Worm (Caenorhabditis elegans): ENCODE results near the gene glb-29.
A peak's percentile ranks its signal among the peaks of the same experiment; 100 is the strongest.

The glb-29 gene

ce11 chrII:11963132-11963630 lies 45.7 kb upstream of the glb-29 start:
- TF ChIP-seq blmp-1 (tag; optimal IDR thresholded peaks at IDR 0.05) = no peak
- no peak for TF ChIP-seq ceh-43 (GFP tag; optimal IDR thresholded peaks at IDR 0.05)
- no peak for TF ChIP-seq ham-2 (GFP tag; optimal IDR thresholded peaks at IDR 0.05)
- no peak for TF ChIP-seq unc-120 (tag; optimal IDR thresholded peaks at IDR 0.05; ENCODE audit: poor library complexity, severe bottlenecking)
- no peak for TF ChIP-seq mab-5 (tag; optimal IDR thresholded peaks at IDR 0.05)
- TF ChIP-seq ztf-11 (tag; optimal IDR thresholded peaks at IDR 0.05) = no peak
- TF ChIP-seq ces-1 (GFP tag; optimal IDR thresholded peaks at IDR 0.05) = no peak
- TF ChIP-seq sem-2 (GFP tag; optimal IDR thresholded peaks at IDR 0.05) = no peak
- TF ChIP-seq tbx-8 (GFP tag; optimal IDR thresholded peaks at IDR 0.05) = no peak
- no peak for TF ChIP-seq nhr-28 (tag; optimal IDR thresholded peaks at IDR 0.05)
- no peak for TF ChIP-seq sptf-1 (tag; optimal IDR thresholded peaks at IDR 0.05)
- TF ChIP-seq elt-3 (tag; optimal IDR thresholded peaks at IDR 0.05) = no peak
- TF ChIP-seq unc-39 (tag; optimal IDR thresholded peaks at IDR 0.05) = no peak
- TF ChIP-seq M03D4.4 (tag; optimal IDR thresholded peaks at IDR 0.05) = no peak
- no peak for TF ChIP-seq pha-4 (tag; optimal IDR thresholded peaks at IDR 0.05)
- no peak for TF ChIP-seq cnd-1 (tag; optimal IDR thresholded peaks at IDR 0.05)
- TF ChIP-seq nhr-2 (tag; optimal IDR thresholded peaks at IDR 0.05) = no peak

ce11 chrII:11964847-11965246 lies 44.0 kb upstream of the glb-29 start:
- TF ChIP-seq mls-2 (tag; optimal IDR thresholded peaks at IDR 0.05) = no peak
- TF ChIP-seq elt-3 (tag; optimal IDR thresholded peaks at IDR 0.05) = no peak

ce11 chrII:11966602-11967001 lies 42.3 kb upstream of the glb-29 start, which contains the start of gene rab-7:
TSS of gene rab-7 (minus strand) at chrII:11966931.
- TF ChIP-seq mab-5 (tag; optimal IDR thresholded peaks at IDR 0.05) = no peak
- no peak for TF ChIP-seq lsy-2 (tag; optimal IDR thresholded peaks at IDR 0.05)
- no peak for TF ChIP-seq nhr-28 (tag; optimal IDR thresholded peaks at IDR 0.05)
- no peak for TF ChIP-seq nhr-237 (tag; optimal IDR thresholded peaks at IDR 0.05)
- TF ChIP-seq ztf-11 (tag; optimal IDR thresholded peaks at IDR 0.05) = no peak
- no peak for TF ChIP-seq cnd-1 (tag; optimal IDR thresholded peaks at IDR 0.05)
- no peak for TF ChIP-seq zip-8 (tag; optimal IDR thresholded peaks at IDR 0.05)
- no peak for TF ChIP-seq unc-62 (GFP tag; optimal IDR thresholded peaks at IDR 0.05)
- TF ChIP-seq mep-1 (tag; optimal IDR thresholded peaks at IDR 0.05) = no peak

ce11 chrII:11967507-11968127 lies 41.3 kb upstream of the glb-29 start, which contains the start of gene W03C9.5:
TSS of gene W03C9.5 (minus strand) at chrII:11967544.
- TF ChIP-seq pha-4 (tag; optimal IDR thresholded peaks at IDR 0.05) (peak; percentile 89), mab-5 (tag; optimal IDR thresholded peaks at IDR 0.05) (no peak), ceh-39 (tag; optimal IDR thresholded peaks at IDR 0.05) (peak; percentile 77), ztf-11 (tag; optimal IDR thresholded peaks at IDR 0.05) (peak; percentile 41), nhr-76 (tag; optimal IDR thresholded peaks at IDR 0.05) (no peak), flh-1 (GFP tag; optimal IDR thresholded peaks at IDR 0.05) (peak; percentile 28), sem-2 (GFP tag; optimal IDR thresholded peaks at IDR 0.05) (peak; percentile 61), nhr-237 (tag; optimal IDR thresholded peaks at IDR 0.05) (peak; percentile 96), drap-1 (GFP tag; optimal IDR thresholded peaks at IDR 0.05) (peak; percentile 87), sptf-1 (tag; optimal IDR thresholded peaks at IDR 0.05) (peak; percentile 90), ham-2 (GFP tag; optimal IDR thresholded peaks at IDR 0.05) (peak; percentile 55), mls-2 (tag; optimal IDR thresholded peaks at IDR 0.05) (peak; percentile 88), mep-1 (tag; optimal IDR thresholded peaks at IDR 0.05) (peak; percentile 86), lin-13 (tag; optimal IDR thresholded peaks at IDR 0.05) (peak; percentile 96), ces-1 (GFP tag; optimal IDR thresholded peaks at IDR 0.05) (peak; percentile 82), lin-32 (GFP tag; optimal IDR thresholded peaks at IDR 0.05) (peak; percentile 75), tbx-8 (GFP tag; optimal IDR thresholded peaks at IDR 0.05) (peak; percentile 57), M03D4.4 (tag; optimal IDR thresholded peaks at IDR 0.05) (peak; percentile 76), blmp-1 (tag; optimal IDR thresholded peaks at IDR 0.05) (no peak), zip-8 (tag; optimal IDR thresholded peaks at IDR 0.05) (no peak), elt-3 (tag; optimal IDR thresholded peaks at IDR 0.05) (no peak), unc-120 (tag; optimal IDR thresholded peaks at IDR 0.05; ENCODE audit: poor library complexity, severe bottlenecking) (peak; percentile 88), cnd-1 (tag; optimal IDR thresholded peaks at IDR 0.05) (peak; percentile 88), nhr-2 (tag; optimal IDR thresholded peaks at IDR 0.05) (no peak), nhr-12 (tag; optimal IDR thresholded peaks at IDR 0.05) (no peak), ceh-83 (GFP tag; optimal IDR thresholded peaks at IDR 0.05) (peak; percentile 61), lsy-2 (tag; optimal IDR thresholded peaks at IDR 0.05) (peak; percentile 85), hlh-1 (tag; optimal IDR thresholded peaks at IDR 0.05) (peak; percentile 83), elt-1 (tag; optimal IDR thresholded peaks at IDR 0.05; ENCODE audit: borderline replicate concordance, insufficient read depth) (no peak), ceh-43 (GFP tag; optimal IDR thresholded peaks at IDR 0.05) (no peak), unc-39 (tag; optimal IDR thresholded peaks at IDR 0.05) (no peak), bed-3 (GFP tag; optimal IDR thresholded peaks at IDR 0.05) (peak; percentile 49), nhr-28 (tag; optimal IDR thresholded peaks at IDR 0.05) (no peak), unc-62 (GFP tag; optimal IDR thresholded peaks at IDR 0.05) (peak; percentile 68), snpc-4 (tag; optimal IDR thresholded peaks at IDR 0.05) (no peak)

All from whole organism, mixed stage, embryonic.